Worm (Caenorhabditis elegans) whole organism, L3 larva: ENCODE measurements around the gene F39H12.1.

ENCODE experiments used
- R02D3.7 ChIP-seq: fragments of 150-350 bp; optimal IDR thresholded peaks from 2 replicates; lab custom pipeline; 2014; ENCODE audit warnings: missing biosample characterization, missing genetic modification characterization
- ZK546.5 ChIP-seq: sonication (generic microtip); optimal IDR thresholded peaks from 2 replicates; lab custom pipeline; 2017; ENCODE audit warnings: missing biosample characterization, missing genetic modification characterization
- aly-2 ChIP-seq: fragments of 150-350 bp; optimal IDR thresholded peaks from 2 replicates; lab custom pipeline; 2014; ENCODE audit warnings: missing biosample characterization, missing genetic modification characterization
- ama-1 ChIP-seq: fragments of 150-350 bp; optimal IDR thresholded peaks from 2 replicates; lab custom pipeline; 2018
- ceh-16 ChIP-seq: sonication (generic microtip); optimal IDR thresholded peaks from 2 replicates; lab custom pipeline; 2017; ENCODE audit warnings: missing biosample characterization, missing genetic modification characterization
- ceh-28 ChIP-seq: fragments of 150-350 bp; optimal IDR thresholded peaks from 2 replicates; lab custom pipeline; 2014; ENCODE audit warnings: missing biosample characterization, missing genetic modification reagents, missing genetic modification characterization
- ceh-82 ChIP-seq: fragments of 150-350 bp; optimal IDR thresholded peaks from 2 replicates; lab custom pipeline; 2014; ENCODE audit warnings: missing biosample characterization, missing genetic modification characterization
- ceh-9 ChIP-seq: sonication (generic microtip); optimal IDR thresholded peaks from 2 replicates; lab custom pipeline; 2018; ENCODE audit warnings: missing biosample characterization, missing genetic modification characterization
- daf-12 ChIP-seq: fragments of 150-350 bp; optimal IDR thresholded peaks from 2 replicates; lab custom pipeline; 2014; ENCODE audit warnings: missing biosample characterization, missing genetic modification reagents, missing genetic modification characterization
- egl-27 ChIP-seq: sonication (generic microtip); optimal IDR thresholded peaks from 4 replicates; lab custom pipeline; 2017; ENCODE audit warnings: missing biosample characterization, missing genetic modification reagents, missing genetic modification characterization
- egl-5 ChIP-seq: fragments of 150-350 bp; optimal IDR thresholded peaks from 2 replicates; lab custom pipeline; 2017; ENCODE audit warnings: missing biosample characterization, missing genetic modification reagents, missing genetic modification characterization, inconsistent platforms
- elt-1 ChIP-seq: fragments of 150-350 bp; optimal IDR thresholded peaks from 2 replicates; lab custom pipeline; 2014; ENCODE audit warnings: missing biosample characterization, missing genetic modification characterization
- elt-2 ChIP-seq: sonication (generic microtip); optimal IDR thresholded peaks from 2 replicates; lab custom pipeline; 2016; ENCODE audit warnings: missing genetic modification reagents, mild to moderate bottlenecking, missing genetic modification characterization, missing compliant biosample characterization
- elt-3 ChIP-seq, 3 experiments: fragments of 150-350 bp in 1 of 3; sonication (generic microtip) in 2 of 3; optimal IDR thresholded peaks; 2 replicates in 2 of 3; 4 replicates in 1 of 3; lab custom pipeline; 2014 to 2017; ENCODE audit warnings: missing biosample characterization in 3 of 3, missing genetic modification characterization in 3 of 3
- eor-1 ChIP-seq, 2 experiments: fragments of 150-350 bp; optimal IDR thresholded peaks; 2 replicates each; lab custom pipeline; 2014 to 2018; ENCODE audit warnings: missing biosample characterization in 2 of 2, missing genetic modification characterization in 2 of 2
- fkh-10 ChIP-seq: sonication (generic microtip); optimal IDR thresholded peaks from 2 replicates; lab custom pipeline; 2017; ENCODE audit warnings: missing biosample characterization, missing genetic modification reagents, missing genetic modification characterization
- fkh-2 ChIP-seq: fragments of 150-350 bp; optimal IDR thresholded peaks from 2 replicates; lab custom pipeline; 2014; ENCODE audit warnings: missing biosample characterization, missing genetic modification reagents, missing genetic modification characterization
- fos-1 ChIP-seq: fragments of 150-350 bp; optimal IDR thresholded peaks from 2 replicates; lab custom pipeline; 2014; ENCODE audit warnings: missing biosample characterization, missing genetic modification characterization
- hmg-11 ChIP-seq: sonication (generic microtip); optimal IDR thresholded peaks from 2 replicates; lab custom pipeline; 2016; ENCODE audit warnings: missing genetic modification characterization, missing compliant biosample characterization
- jun-1 ChIP-seq: fragments of 150-350 bp; optimal IDR thresholded peaks from 2 replicates; lab custom pipeline; 2014; ENCODE audit warnings: missing biosample characterization, missing genetic modification reagents, missing genetic modification characterization
- lin-15B ChIP-seq: fragments of 150-350 bp; optimal IDR thresholded peaks from 2 replicates; lab custom pipeline; 2014; ENCODE audit warnings: missing biosample characterization, missing genetic modification characterization
- lin-39 ChIP-seq: fragments of 150-350 bp; optimal IDR thresholded peaks from 2 replicates; lab custom pipeline; 2018; ENCODE audit warnings: missing biosample characterization, missing genetic modification reagents, missing genetic modification characterization
- lsy-12 ChIP-seq: sonication (generic microtip); optimal IDR thresholded peaks from 2 replicates; lab custom pipeline; 2016; ENCODE audit warnings: mild to moderate bottlenecking, missing genetic modification characterization, missing compliant biosample characterization
- mdl-1 ChIP-seq: fragments of 150-350 bp; optimal IDR thresholded peaks from 2 replicates; lab custom pipeline; 2014; ENCODE audit warnings: missing biosample characterization, missing genetic modification characterization
- mml-1 ChIP-seq: fragments of 150-350 bp; sonication (generic microtip); optimal IDR thresholded peaks from 3 replicates; lab custom pipeline; 2014; ENCODE audit warnings: missing biosample characterization, missing genetic modification characterization
- nfya-1 ChIP-seq: sonication (generic microtip); optimal IDR thresholded peaks from 2 replicates; lab custom pipeline; 2017; ENCODE audit warnings: missing genetic modification characterization, mild to moderate bottlenecking, missing compliant biosample characterization, antibody characterized with exemption, moderate library complexity; ENCODE audit not compliant: insufficient read depth
- nhr-11 ChIP-seq: fragments of 150-350 bp; optimal IDR thresholded peaks from 2 replicates; lab custom pipeline; 2014; ENCODE audit warnings: missing biosample characterization, missing genetic modification characterization
- nhr-12 ChIP-seq: fragments of 150-350 bp; optimal IDR thresholded peaks from 2 replicates; lab custom pipeline; 2014; ENCODE audit warnings: missing biosample characterization, missing genetic modification characterization
- nhr-23 ChIP-seq: fragments of 150-350 bp; optimal IDR thresholded peaks from 2 replicates; lab custom pipeline; 2014; ENCODE audit warnings: missing biosample characterization, missing genetic modification reagents, missing genetic modification characterization
- nhr-237 ChIP-seq: fragments of 150-350 bp; optimal IDR thresholded peaks from 2 replicates; lab custom pipeline; 2014; ENCODE audit warnings: missing biosample characterization, missing genetic modification characterization
- nhr-25 ChIP-seq: sonication (generic microtip); optimal IDR thresholded peaks from 2 replicates; lab custom pipeline; 2017; ENCODE audit warnings: missing biosample characterization, missing genetic modification characterization
- nhr-28 ChIP-seq: fragments of 150-350 bp; optimal IDR thresholded peaks from 2 replicates; lab custom pipeline; 2014; ENCODE audit warnings: missing biosample characterization, missing genetic modification characterization
- nhr-43 ChIP-seq: sonication (generic microtip); optimal IDR thresholded peaks from 2 replicates; lab custom pipeline; 2016; ENCODE audit warnings: mild to moderate bottlenecking, missing genetic modification characterization, missing compliant biosample characterization; ENCODE audit not compliant: poor library complexity, severe bottlenecking
- nhr-67 ChIP-seq: fragments of 150-350 bp; optimal IDR thresholded peaks from 2 replicates; lab custom pipeline; 2014; ENCODE audit warnings: missing biosample characterization, missing genetic modification characterization
- nhr-76 ChIP-seq: fragments of 150-350 bp; sonication (generic microtip); optimal IDR thresholded peaks from 5 replicates; lab custom pipeline; 2014; ENCODE audit warnings: missing biosample characterization, missing genetic modification characterization
- nhr-77 ChIP-seq: fragments of 150-350 bp; optimal IDR thresholded peaks from 2 replicates; lab custom pipeline; 2014; ENCODE audit warnings: missing biosample characterization, missing genetic modification characterization
- pha-4 ChIP-seq: fragments of 150-350 bp; optimal IDR thresholded peaks from 2 replicates; lab custom pipeline; 2014; ENCODE audit warnings: missing biosample characterization, missing genetic modification reagents, missing genetic modification characterization
- pqm-1 ChIP-seq: fragments of 150-350 bp; optimal IDR thresholded peaks from 2 replicates; lab custom pipeline; 2017; ENCODE audit warnings: missing biosample characterization, missing genetic modification characterization, inconsistent platforms
- sea-2 ChIP-seq: fragments of 150-350 bp; sonication (generic microtip); optimal IDR thresholded peaks from 4 replicates; lab custom pipeline; 2014; ENCODE audit warnings: missing biosample characterization, missing genetic modification reagents, missing genetic modification characterization
- skn-1 ChIP-seq: fragments of 150-350 bp; optimal IDR thresholded peaks from 2 replicates; lab custom pipeline; 2014; ENCODE audit warnings: missing biosample characterization, missing genetic modification characterization
- snpc-4 ChIP-seq: fragments of 150-350 bp; optimal IDR thresholded peaks from 2 replicates; lab custom pipeline; 2014; ENCODE audit warnings: missing biosample characterization, missing genetic modification characterization
- tbx-2 ChIP-seq: sonication (generic microtip); optimal IDR thresholded peaks from 2 replicates; lab custom pipeline; 2016; ENCODE audit warnings: mild to moderate bottlenecking, missing genetic modification characterization, missing compliant biosample characterization
- unc-39 ChIP-seq: sonication (generic microtip); optimal IDR thresholded peaks from 4 replicates; lab custom pipeline; 2017; ENCODE audit warnings: missing biosample characterization, missing genetic modification characterization
- unc-62 ChIP-seq: fragments of 150-350 bp; sonication (generic microtip); optimal IDR thresholded peaks from 4 replicates; lab custom pipeline; 2014; ENCODE audit warnings: missing biosample characterization, missing genetic modification reagents, missing genetic modification characterization
- zag-1 ChIP-seq: fragments of 150-350 bp; optimal IDR thresholded peaks from 2 replicates; lab custom pipeline; 2014; ENCODE audit warnings: missing biosample characterization, missing genetic modification characterization
- ztf-11 ChIP-seq: fragments of 150-350 bp; optimal IDR thresholded peaks from 2 replicates; lab custom pipeline; 2014; ENCODE audit warnings: missing biosample characterization, missing genetic modification characterization
- ztf-4 ChIP-seq: fragments of 150-350 bp; optimal IDR thresholded peaks from 2 replicates; lab custom pipeline; 2014; ENCODE audit warnings: missing biosample characterization, missing genetic modification characterization

F39H12.1 gene

DNA sequence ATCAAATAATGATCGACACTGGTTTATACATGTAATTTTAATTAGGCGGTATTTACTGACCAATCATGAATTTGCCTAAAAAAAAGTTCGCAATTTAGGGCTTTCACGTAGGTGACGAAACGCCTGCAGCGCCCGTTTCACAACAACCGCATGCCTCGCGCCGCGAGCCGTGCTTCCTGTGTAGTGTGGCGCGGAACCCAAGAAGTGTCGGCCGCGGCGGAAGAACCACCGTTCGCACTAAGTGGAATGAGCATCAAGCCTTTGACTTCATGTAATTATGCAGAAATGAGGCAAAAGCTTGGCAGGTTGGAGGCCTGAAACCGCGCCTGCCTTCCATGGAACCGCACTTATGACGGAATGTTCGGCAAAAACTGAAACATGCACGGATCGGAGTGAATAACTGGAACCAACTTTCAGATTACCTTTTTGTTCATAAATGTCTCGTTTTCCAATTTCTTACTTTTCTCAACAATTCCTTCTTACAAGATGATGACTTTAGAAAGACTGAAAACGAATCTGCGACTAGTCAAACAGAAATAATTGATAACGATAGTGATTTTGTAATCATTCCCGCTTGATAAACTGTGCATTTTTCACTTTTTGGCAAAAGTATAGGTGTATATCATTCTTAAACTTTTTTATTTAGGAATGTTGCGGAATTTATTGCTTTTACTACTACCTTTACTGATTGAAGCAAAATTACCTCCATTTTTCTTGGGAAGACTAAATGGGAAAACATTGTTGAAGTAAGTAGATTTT, 37.6 kb downstream of the F39H12.1 start, which contains the start of gene F56F10.1:
Gene F56F10.1 (plus strand): TSS at position 647 of the 759 bp plus-strand sequence.
- TF ChIP-seq snpc-4 (tag; lab: Kevin White, UChicago): peak; percentile 53
- TF ChIP-seq R02D3.7: no peak
- no peak for TF ChIP-seq mdl-1
- no peak for TF ChIP-seq unc-62 (GFP tag; lab: Kevin White, UChicago)
- peak; percentile 44 for TF ChIP-seq elt-2 (tag; lab: Kevin White, UChicago)
- TF ChIP-seq skn-1 (tag; lab: Kevin White, UChicago): peak; percentile 47
- TF ChIP-seq nhr-76 (tag; lab: Kevin White, UChicago): no peak

- no peak for TF ChIP-seq R02D3.7
- TF ChIP-seq snpc-4 (tag; lab: Kevin White, UChicago): no peak
- no peak for TF ChIP-seq elt-1
- no peak for TF ChIP-seq lin-39 (tag; lab: Kevin White, UChicago)
- no peak for TF ChIP-seq ceh-28 (tag; lab: Kevin White, UChicago)
- TF ChIP-seq ceh-16: no peak
- no peak for TF ChIP-seq mml-1
- no peak for TF ChIP-seq ceh-82 (tag; lab: Kevin White, UChicago)
- TF ChIP-seq unc-39 (tag; lab: Kevin White, UChicago): no peak
- TF ChIP-seq tbx-2 (tag; lab: Kevin White, UChicago): no peak
These were observed 39.1 kb downstream of the F39H12.1 start for ce11 chrX:873634-874033.

- TF ChIP-seq unc-62 (GFP tag; lab: Kevin White, UChicago) (no peak), ztf-11 (tag; lab: Kevin White, UChicago) (no peak), tbx-2 (tag; lab: Kevin White, UChicago) (no peak), pha-4 (tag; lab: Kevin White, UChicago) (peak; percentile 91), daf-12 (tag; lab: Kevin White, UChicago) (no peak), nhr-77 (tag; lab: Kevin White, UChicago) (no peak), nhr-12 (tag; lab: Kevin White, UChicago) (no peak), nhr-76 (tag; lab: Kevin White, UChicago) (no peak), ceh-28 (tag; lab: Kevin White, UChicago) (no peak), fkh-2 (tag; lab: Kevin White, UChicago) (no peak), nfya-1 (tag; lab: Kevin White, UChicago) (peak; percentile 73), hmg-11 (tag; lab: Kevin White, UChicago) (peak; percentile 70), mdl-1 (no peak), nhr-11 (tag; lab: Kevin White, UChicago) (no peak), ceh-16 (no peak), lin-39 (tag; lab: Kevin White, UChicago) (peak; percentile 87), jun-1 (tag; lab: Kevin White, UChicago) (peak; percentile 34), mml-1 (no peak), ceh-9 (tag; lab: Kevin White, UChicago) (no peak), ztf-4 (no peak), nhr-25 (tag; lab: Kevin White, UChicago) (peak; percentile 93), nhr-237 (tag; lab: Kevin White, UChicago) (no peak), elt-3 (tag; optimal IDR thresholded peaks at IDR 0.05; lab: Kevin White, UChicago) (no peak), R02D3.7 (no peak), fos-1 (no peak), egl-27 (tag; lab: Kevin White, UChicago) (no peak), zag-1 (tag; lab: Kevin White, UChicago) (no peak), nhr-67 (no peak), eor-1 (tag; optimal IDR thresholded peaks at IDR 0.05; lab: Kevin White, UChicago) (no peak), sea-2 (GFP tag; lab: Kevin White, UChicago) (no peak), aly-2 (tag; lab: Kevin White, UChicago) (no peak), elt-2 (tag; lab: Kevin White, UChicago) (peak; percentile 51), snpc-4 (tag; lab: Kevin White, UChicago) (peak; percentile 45), unc-39 (tag; lab: Kevin White, UChicago) (no peak), nhr-28 (no peak), lsy-12 (tag; lab: Kevin White, UChicago) (no peak), ama-1 (lab: Kevin White, UChicago) (no peak), nhr-23 (tag; lab: Kevin White, UChicago) (peak; percentile 76), ceh-82 (tag; lab: Kevin White, UChicago) (no peak), nhr-43 (tag; lab: Kevin White, UChicago) (no peak), ZK546.5 (tag; lab: Kevin White, UChicago) (no peak), lin-15B (tag; lab: Kevin White, UChicago) (peak; percentile 85), skn-1 (tag; lab: Kevin White, UChicago) (peak; percentile 65), pqm-1 (tag; lab: Kevin White, UChicago) (peak; percentile 34), egl-5 (tag; lab: Kevin White, UChicago) (peak; percentile 63), fkh-10 (GFP tag; lab: Kevin White, UChicago) (no peak), elt-1 (peak; percentile 44)
These were observed 42.4 kb downstream of the F39H12.1 start, which contains the start of gene ZC13.1 for ce11 chrX:876935-877334. TSS of gene ZC13.1 (plus strand) at chrX:877239.
